Worm (Caenorhabditis elegans) whole organism, late embryonic: ENCODE measurements around the gene W08F4.3.

ENCODE experiments used
- C08G9.2 ChIP-seq: sonication (generic microtip); optimal IDR thresholded peaks from 2 replicates; lab custom pipeline; 2016; ENCODE audit warnings: mild to moderate bottlenecking, missing genetic modification characterization, moderate library complexity, missing compliant biosample characterization
- F13H6.1 ChIP-seq: sonication (generic microtip); optimal IDR thresholded peaks from 2 replicates; lab custom pipeline; 2016; ENCODE audit warnings: missing genetic modification characterization, missing compliant biosample characterization
- K02D7.2 ChIP-seq: sonication (generic microtip); optimal IDR thresholded peaks from 2 replicates; lab custom pipeline; 2017; ENCODE audit warnings: mild to moderate bottlenecking, missing genetic modification characterization, missing compliant biosample characterization
- T23F11.4 ChIP-seq: fragments of 200-800 bp; sonication (Bioruptor generic); optimal IDR thresholded peaks from 2 replicates; lab custom pipeline; 2018; ENCODE audit warnings: mild to moderate bottlenecking, missing genetic modification characterization, missing compliant biosample characterization
- ahr-1 ChIP-seq: sonication (generic microtip); optimal IDR thresholded peaks from 2 replicates; lab custom pipeline; 2016; ENCODE audit warnings: missing genetic modification characterization, missing compliant biosample characterization
- ceh-14 ChIP-seq: sonication (generic microtip); optimal IDR thresholded peaks from 2 replicates; lab custom pipeline; 2016; ENCODE audit warnings: missing genotype, missing genetic modification characterization, missing compliant biosample characterization
- ceh-19 ChIP-seq: fragments of 200-800 bp; sonication (Bioruptor generic); optimal IDR thresholded peaks from 2 replicates; lab custom pipeline; 2018; ENCODE audit warnings: mild to moderate bottlenecking, missing genetic modification characterization, missing compliant biosample characterization
- ceh-2 ChIP-seq: sonication (generic microtip); optimal IDR thresholded peaks from 2 replicates; lab custom pipeline; 2016; ENCODE audit warnings: missing genotype, missing genetic modification characterization, missing compliant biosample characterization
- ceh-30 ChIP-seq: fragments of 150-350 bp; optimal IDR thresholded peaks from 2 replicates; lab custom pipeline; 2014; ENCODE audit warnings: missing biosample characterization, missing genetic modification characterization
- ceh-31 ChIP-seq: sonication (generic microtip); optimal IDR thresholded peaks from 2 replicates; lab custom pipeline; 2016; ENCODE audit warnings: missing genetic modification characterization, missing compliant biosample characterization
- ceh-34 ChIP-seq: sonication (generic microtip); optimal IDR thresholded peaks from 2 replicates; lab custom pipeline; 2016; ENCODE audit warnings: mild to moderate bottlenecking, missing genetic modification characterization, missing compliant biosample characterization
- ceh-45 ChIP-seq: fragments of 200-800 bp; sonication (Bioruptor generic); IDR thresholded peaks from 2 replicates; pipeline ENCODE4 v1.3.6; 2022; ENCODE audit warnings: missing genetic modification reagents, missing genetic modification characterization, missing compliant biosample characterization
- ceh-48 ChIP-seq: sonication (generic microtip); optimal IDR thresholded peaks from 2 replicates; lab custom pipeline; 2016; ENCODE audit warnings: missing genetic modification characterization, inconsistent platforms, missing compliant biosample characterization
- ceh-6 ChIP-seq: fragments of 200-800 bp; sonication (Bioruptor generic); optimal IDR thresholded peaks from 2 replicates; lab custom pipeline; 2018; ENCODE audit warnings: mild to moderate bottlenecking, missing genetic modification characterization, missing compliant biosample characterization
- ceh-9 ChIP-seq: sonication (generic microtip); optimal IDR thresholded peaks from 2 replicates; lab custom pipeline; 2016; ENCODE audit warnings: mild to moderate bottlenecking, missing genetic modification characterization, inconsistent platforms, missing compliant biosample characterization
- dmd-4 ChIP-seq: sonication (generic microtip); optimal IDR thresholded peaks from 2 replicates; lab custom pipeline; 2016; ENCODE audit warnings: borderline replicate concordance, missing genetic modification characterization, missing compliant biosample characterization
- dve-1 ChIP-seq: sonication (generic microtip); optimal IDR thresholded peaks from 2 replicates; lab custom pipeline; 2017; ENCODE audit warnings: antibody characterized with exemption, mild to moderate bottlenecking, missing genetic modification characterization, missing compliant biosample characterization
- eyg-1 ChIP-seq: sonication (generic microtip); optimal IDR thresholded peaks from 2 replicates; lab custom pipeline; 2016; ENCODE audit warnings: missing genotype, missing genetic modification characterization, missing compliant biosample characterization
- fkh-10 ChIP-seq: fragments of 150-350 bp; optimal IDR thresholded peaks from 2 replicates; lab custom pipeline; 2014; ENCODE audit warnings: missing biosample characterization, missing genetic modification reagents, missing genetic modification characterization
- fkh-6 ChIP-seq: sonication (generic microtip); optimal IDR thresholded peaks from 2 replicates; lab custom pipeline; 2016; ENCODE audit warnings: missing genetic modification characterization, missing compliant biosample characterization
- gmeb-2 ChIP-seq: sonication (generic microtip); optimal IDR thresholded peaks from 2 replicates; lab custom pipeline; 2016; ENCODE audit warnings: missing genetic modification characterization, inconsistent platforms, missing compliant biosample characterization
- hlh-15 ChIP-seq: sonication (generic microtip); optimal IDR thresholded peaks from 2 replicates; lab custom pipeline; 2016; ENCODE audit warnings: missing genetic modification characterization, missing compliant biosample characterization
- hlh-30 ChIP-seq: sonication (generic microtip); optimal IDR thresholded peaks from 2 replicates; lab custom pipeline; 2017; ENCODE audit warnings: antibody characterized with exemption, missing genetic modification characterization, missing compliant biosample characterization; ENCODE audit not compliant: insufficient read depth
- hlh-8 ChIP-seq: sonication (generic microtip); optimal IDR thresholded peaks from 2 replicates; lab custom pipeline; 2016; ENCODE audit warnings: missing genotype, missing genetic modification characterization, missing compliant biosample characterization
- lim-6 ChIP-seq: sonication (generic microtip); optimal IDR thresholded peaks from 2 replicates; lab custom pipeline; 2016; ENCODE audit warnings: missing genetic modification characterization, missing compliant biosample characterization
- madf-2 ChIP-seq: sonication (generic microtip); optimal IDR thresholded peaks from 2 replicates; lab custom pipeline; 2017; ENCODE audit warnings: missing genetic modification characterization, missing compliant biosample characterization
- mec-3 ChIP-seq: sonication (generic microtip); optimal IDR thresholded peaks from 2 replicates; lab custom pipeline; 2016; ENCODE audit warnings: borderline replicate concordance, missing genetic modification characterization, missing compliant biosample characterization
- nfya-1 ChIP-seq: sonication (generic microtip); optimal IDR thresholded peaks from 2 replicates; lab custom pipeline; 2017; ENCODE audit warnings: missing genetic modification characterization, mild to moderate bottlenecking, missing compliant biosample characterization, antibody characterized with exemption, moderate library complexity
- nhr-11 ChIP-seq: fragments of 150-350 bp; optimal IDR thresholded peaks from 2 replicates; lab custom pipeline; 2014; ENCODE audit warnings: missing biosample characterization, missing genetic modification characterization
- nhr-232 ChIP-seq: sonication (generic microtip); optimal IDR thresholded peaks from 2 replicates; lab custom pipeline; 2016; ENCODE audit warnings: missing genetic modification characterization, missing compliant biosample characterization
- odd-2 ChIP-seq: sonication (generic microtip); optimal IDR thresholded peaks from 2 replicates; lab custom pipeline; 2017; ENCODE audit warnings: antibody characterized with exemption, mild to moderate bottlenecking, missing genetic modification characterization, missing compliant biosample characterization
- pat-9 ChIP-seq: fragments of 200-800 bp; sonication (Bioruptor generic); optimal IDR thresholded peaks from 2 replicates; lab custom pipeline; 2018; ENCODE audit warnings: mild to moderate bottlenecking, missing genetic modification characterization, moderate library complexity, missing compliant biosample characterization
- pax-1 ChIP-seq: fragments of 150-350 bp; optimal IDR thresholded peaks from 2 replicates; lab custom pipeline; 2014; ENCODE audit warnings: missing biosample characterization, missing genetic modification characterization
- pha-2 ChIP-seq: sonication (generic microtip); optimal IDR thresholded peaks from 2 replicates; lab custom pipeline; 2017; ENCODE audit warnings: mild to moderate bottlenecking, missing genetic modification characterization, missing compliant biosample characterization
- rnt-1 ChIP-seq: sonication (generic microtip); optimal IDR thresholded peaks from 2 replicates; lab custom pipeline; 2016; ENCODE audit warnings: missing genetic modification characterization, missing compliant biosample characterization
- sdc-2 ChIP-seq: sonication (generic microtip); optimal IDR thresholded peaks from 2 replicates; lab custom pipeline; 2016; ENCODE audit warnings: missing genotype, missing genetic modification characterization, missing compliant biosample characterization
- sox-4 ChIP-seq: sonication (generic microtip); optimal IDR thresholded peaks from 2 replicates; lab custom pipeline; 2017; ENCODE audit warnings: mild to moderate bottlenecking, missing genetic modification characterization, inconsistent platforms, missing compliant biosample characterization
- syd-9 ChIP-seq: sonication (generic microtip); optimal IDR thresholded peaks from 2 replicates; lab custom pipeline; 2016; ENCODE audit warnings: mild to moderate bottlenecking, missing genetic modification characterization, moderate library complexity, missing compliant biosample characterization
- tbx-7 ChIP-seq: sonication (generic microtip); optimal IDR thresholded peaks from 2 replicates; lab custom pipeline; 2016; ENCODE audit warnings: missing genotype, missing genetic modification characterization, missing compliant biosample characterization
- ttx-3 ChIP-seq: sonication (generic microtip); optimal IDR thresholded peaks from 2 replicates; lab custom pipeline; 2016; ENCODE audit warnings: missing genetic modification reagents, missing genetic modification characterization, missing compliant biosample characterization
- unc-3 ChIP-seq, 2 experiments: fragments of 200-800 bp in 1 of 2; sonication (Bioruptor generic) in 1 of 2; sonication (generic microtip) in 1 of 2; conservative IDR thresholded peaks in 1 of 2; optimal IDR thresholded peaks in 1 of 2; 2 replicates each; pipeline versions ENCODE4 v1.3.6 to Lab custom; 2016 to 2022; ENCODE audit warnings: missing compliant biosample characterization in 2 of 2, missing genetic modification characterization in 2 of 2, missing genetic modification reagents in 1 of 2
- unc-55 ChIP-seq: sonication (generic microtip); optimal IDR thresholded peaks from 2 replicates; lab custom pipeline; 2017; ENCODE audit warnings: missing biosample characterization, missing genetic modification reagents, missing genetic modification characterization
- unc-86 ChIP-seq: sonication (generic microtip); optimal IDR thresholded peaks from 2 replicates; lab custom pipeline; 2016; ENCODE audit warnings: missing genetic modification characterization, missing compliant biosample characterization
- zip-5 ChIP-seq: sonication (generic microtip); optimal IDR thresholded peaks from 2 replicates; lab custom pipeline; 2016; ENCODE audit warnings: missing genetic modification characterization, missing compliant biosample characterization

Gene W08F4.3

DNA sequence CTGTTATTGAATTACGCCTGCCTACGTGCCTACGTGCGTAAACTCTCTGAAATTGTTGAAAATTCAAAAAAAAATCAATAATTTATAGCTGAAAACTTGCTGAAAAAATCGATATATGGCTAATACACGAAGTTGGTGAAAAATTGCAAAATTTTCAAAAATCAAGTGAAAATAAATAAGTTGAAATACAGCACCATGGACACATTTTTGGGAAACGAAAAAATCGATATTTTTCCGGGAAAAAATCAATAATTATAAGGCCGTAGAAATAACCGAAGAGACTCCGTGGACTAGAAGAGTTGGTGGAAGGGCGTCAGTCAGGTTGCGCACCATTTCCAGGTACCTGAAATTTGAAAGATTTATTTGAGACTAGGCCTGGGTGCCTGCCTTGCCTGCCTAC is 34.3 kb downstream of the W08F4.3 start:
- TF ChIP-seq gmeb-2 (tag; lab: Kevin White, UChicago) (no peak), mec-3 (tag; lab: Kevin White, UChicago) (no peak), ceh-48 (tag; lab: Kevin White, UChicago) (peak; percentile 48)

- TF ChIP-seq dve-1 (tag; lab: Kevin White, UChicago) (no peak), hlh-15 (no peak), ttx-3 (tag; lab: Kevin White, UChicago) (no peak), pax-1 (tag; lab: Kevin White, UChicago) (no peak), ceh-45 (GFP tag; lab: Robert Waterston, UW) (no peak), pat-9 (tag; lab: Kevin White, UChicago) (no peak), nhr-232 (tag; lab: Kevin White, UChicago) (no peak), odd-2 (no peak), nhr-11 (tag; lab: Kevin White, UChicago) (no peak), eyg-1 (tag; lab: Kevin White, UChicago) (no peak), ahr-1 (tag; lab: Kevin White, UChicago) (no peak)
Observed at ce11 chrII:621141-621540, 40.7 kb downstream of the W08F4.3 start.

DNA sequence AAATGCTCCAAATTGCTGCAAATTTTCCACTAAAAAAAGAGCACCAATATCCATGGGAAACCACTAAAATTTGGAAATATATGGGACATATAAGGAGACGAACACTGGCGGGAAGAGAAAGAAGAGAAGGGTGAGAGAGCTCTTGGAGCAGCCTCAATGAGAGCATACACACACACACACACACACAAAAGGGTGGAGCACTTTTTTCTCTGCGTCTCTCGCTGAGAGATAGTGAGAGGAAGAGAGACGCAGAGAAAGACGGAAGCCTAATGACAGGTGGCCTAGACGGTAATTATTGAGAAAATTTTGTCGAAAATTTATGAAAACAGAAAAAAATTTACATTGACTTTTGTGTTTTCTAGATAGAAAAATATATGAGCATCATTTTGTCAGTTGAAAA is 42.1 kb downstream of the W08F4.3 start:
- no peak for TF ChIP-seq fkh-10 (GFP tag; lab: Kevin White, UChicago)
- TF ChIP-seq ceh-31: peak; percentile 26
- TF ChIP-seq unc-55: peak; percentile 26
- TF ChIP-seq nfya-1 (tag; lab: Kevin White, UChicago): peak; percentile 45
- TF ChIP-seq ceh-34: peak; percentile 53

DNA sequence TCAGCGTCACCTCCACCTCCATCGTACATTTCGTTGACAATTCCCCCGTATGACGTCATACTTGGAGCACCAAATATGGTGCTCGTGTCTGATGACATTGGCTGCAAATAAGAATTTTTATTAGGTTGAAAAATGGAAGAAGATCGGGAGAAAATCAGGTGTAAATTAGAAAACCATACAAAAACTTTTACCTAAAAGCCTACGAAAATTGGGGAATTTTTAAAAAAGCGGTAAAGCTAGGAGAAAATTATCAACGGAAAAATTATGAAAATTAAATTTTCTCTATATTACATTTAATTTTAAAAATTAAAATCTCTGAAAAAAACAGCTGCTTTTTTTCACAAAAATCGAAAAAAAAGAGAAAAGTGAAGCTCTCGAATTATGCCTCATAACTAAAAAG is 44.0 kb downstream of the W08F4.3 start, which contains the start of gene T04B8.5:
Gene T04B8.5, minus strand, starts transcription at position 101 of the 400 bp plus-strand sequence.
- TF ChIP-seq ceh-48 (tag; lab: Kevin White, UChicago): no peak
- TF ChIP-seq hlh-30 (tag; lab: Kevin White, UChicago): no peak
- TF ChIP-seq sdc-2: no peak
- TF ChIP-seq madf-2 (tag; lab: Kevin White, UChicago): no peak
- no peak for TF ChIP-seq ceh-45 (GFP tag; lab: Robert Waterston, UW)
- no peak for TF ChIP-seq C08G9.2
- no peak for TF ChIP-seq nhr-11 (tag; lab: Kevin White, UChicago)
- TF ChIP-seq unc-55: no peak
- TF ChIP-seq ceh-2 (tag; lab: Kevin White, UChicago): no peak
- TF ChIP-seq syd-9 (tag; lab: Kevin White, UChicago): no peak
- TF ChIP-seq F13H6.1 (tag; lab: Kevin White, UChicago): no peak
- no peak for TF ChIP-seq unc-86 (tag; lab: Kevin White, UChicago)
- TF ChIP-seq pha-2: no peak
- TF ChIP-seq ceh-9 (tag; lab: Kevin White, UChicago): no peak
- no peak for TF ChIP-seq pax-1 (tag; lab: Kevin White, UChicago)
- TF ChIP-seq unc-3 (GFP tag; conservative IDR thresholded peaks at IDR 0.05; lab: Robert Waterston, UW): no peak
- no peak for TF ChIP-seq unc-3 (tag; optimal IDR thresholded peaks at IDR 0.05; lab: Kevin White, UChicago)
- TF ChIP-seq hlh-8 (tag; lab: Kevin White, UChicago): no peak

DNA sequence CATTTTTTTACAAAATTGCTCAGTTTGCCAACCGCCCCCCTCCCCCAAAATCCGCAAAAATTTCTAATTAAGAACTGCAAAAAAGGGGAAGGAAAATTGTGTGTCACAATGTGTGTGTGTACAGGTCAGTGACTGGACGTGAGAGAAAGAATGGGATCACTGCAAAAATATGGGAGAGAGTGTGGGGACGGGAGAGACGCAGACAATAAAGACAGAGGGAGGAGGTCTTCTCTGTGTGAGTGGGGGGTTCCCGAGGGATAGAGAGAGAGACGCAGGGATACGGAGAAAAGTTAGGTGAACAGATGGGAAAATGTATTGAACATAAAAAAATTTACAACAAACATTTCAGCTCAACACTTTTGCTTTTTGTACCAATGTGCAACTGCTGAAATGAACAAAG is 45.5 kb downstream of the W08F4.3 start:
- TF ChIP-seq unc-3 (GFP tag; conservative IDR thresholded peaks at IDR 0.05; lab: Robert Waterston, UW): no peak
- no peak for TF ChIP-seq unc-3 (tag; optimal IDR thresholded peaks at IDR 0.05; lab: Kevin White, UChicago)
- peak; percentile 62 for TF ChIP-seq nfya-1 (tag; lab: Kevin White, UChicago)
- no peak for TF ChIP-seq unc-86 (tag; lab: Kevin White, UChicago)
- no peak for TF ChIP-seq ceh-45 (GFP tag; lab: Robert Waterston, UW)
- no peak for TF ChIP-seq dmd-4 (tag; lab: Kevin White, UChicago)
- no peak for TF ChIP-seq ceh-19 (GFP tag; lab: Kevin White, UChicago)
- no peak for TF ChIP-seq fkh-10 (GFP tag; lab: Kevin White, UChicago)
- TF ChIP-seq ceh-2 (tag; lab: Kevin White, UChicago): peak; percentile 2
- no peak for TF ChIP-seq rnt-1 (tag; lab: Kevin White, UChicago)
- no peak for TF ChIP-seq K02D7.2
- TF ChIP-seq fkh-6: no peak
- no peak for TF ChIP-seq ceh-14 (tag; lab: Kevin White, UChicago)
- no peak for TF ChIP-seq ceh-6 (GFP tag; lab: Kevin White, UChicago)
- no peak for TF ChIP-seq lim-6 (tag; lab: Kevin White, UChicago)
- TF ChIP-seq ceh-30 (tag; lab: Kevin White, UChicago): no peak
- no peak for TF ChIP-seq T23F11.4
- TF ChIP-seq pat-9 (tag; lab: Kevin White, UChicago): no peak
- TF ChIP-seq tbx-7 (tag; lab: Kevin White, UChicago): no peak
- no peak for TF ChIP-seq ahr-1 (tag; lab: Kevin White, UChicago)
- TF ChIP-seq sox-4: no peak
- TF ChIP-seq unc-55: peak; percentile 75
- no peak for TF ChIP-seq zip-5 (tag; lab: Kevin White, UChicago)
